Fruit fly (Drosophila melanogaster): ENCODE measurements around the gene Sfp36F.

Gene Sfp36F

DNA sequence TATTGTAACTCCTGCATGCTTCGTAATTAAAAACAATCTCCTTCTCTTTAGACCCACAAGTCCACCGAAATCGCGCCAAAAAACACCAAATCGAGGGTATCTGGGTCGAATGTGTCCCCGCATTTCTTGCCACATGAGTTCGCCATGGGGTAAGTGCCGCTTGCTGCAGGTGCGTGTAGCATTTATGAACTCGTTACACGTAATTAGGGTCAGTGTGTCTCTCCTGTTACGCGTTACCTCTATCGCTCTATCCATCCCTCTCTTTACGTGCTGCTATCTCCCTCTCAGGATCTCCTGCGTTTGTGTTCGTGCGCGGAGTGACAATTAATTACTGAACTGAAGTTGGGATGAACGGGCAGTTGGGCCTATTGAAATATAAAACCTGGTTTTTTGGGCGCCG, 10.5 kb downstream of the Sfp36F start (continued):
- no peak for TF ChIP-seq CG32772 (GFP tag; IDR thresholded peaks at IDR 0.05)
- no peak for TF ChIP-seq CG3163 (GFP tag; optimal IDR thresholded peaks at IDR 0.05)

DNA sequence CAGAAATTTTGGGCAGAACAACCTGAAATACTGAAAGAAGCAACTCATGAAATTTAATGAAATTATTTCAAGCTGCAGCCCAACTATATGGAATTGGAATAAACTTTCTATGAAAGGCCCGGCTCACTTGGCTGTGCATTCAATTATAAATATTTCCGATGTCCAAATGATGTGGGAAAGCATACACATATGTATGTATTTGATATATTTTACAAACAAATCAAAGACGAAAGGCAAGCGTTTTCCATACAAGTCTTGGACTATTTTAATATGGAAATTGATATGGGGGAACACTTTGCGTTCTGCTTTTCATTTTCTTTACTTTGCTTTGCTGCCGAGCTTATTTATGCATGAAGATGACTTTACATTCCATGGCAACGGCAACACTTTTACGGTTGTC, 12.1 kb downstream of the Sfp36F start:
- TF ChIP-seq CG10979 (tag; optimal IDR thresholded peaks at IDR 0.05) = no peak
- peak; percentile 47 for TF ChIP-seq sd (tag; optimal IDR thresholded peaks at IDR 0.05)
- TF ChIP-seq corto (GFP tag; optimal IDR thresholded peaks at IDR 0.05) = no peak
- no peak for TF ChIP-seq CG13894 (tag; optimal IDR thresholded peaks at IDR 0.05)
- TF ChIP-seq slbo (GFP tag; IDR thresholded peaks at IDR 0.05) = no peak
- peak; percentile 87 for TF ChIP-seq CG2199 (GFP tag; IDR thresholded peaks at IDR 0.05)
- TF ChIP-seq CG9215 (GFP tag; IDR thresholded peaks at IDR 0.05) = no peak
- no peak for TF ChIP-seq CG33213 (GFP tag; optimal IDR thresholded peaks at IDR 0.05)
- peak; percentile 55 for TF ChIP-seq kni (GFP tag; optimal IDR thresholded peaks at IDR 0.05)
- no peak for TF ChIP-seq CG7745 (tag; optimal IDR thresholded peaks at IDR 0.05)
- TF ChIP-seq vvl (GFP tag; IDR thresholded peaks at IDR 0.05) = peak; percentile 49; the same call in 1 of the 2 replicates
- TF ChIP-seq so (GFP tag; IDR thresholded peaks at IDR 0.05) = no peak
- TF ChIP-seq MTF-1 (GFP tag; optimal IDR thresholded peaks at IDR 0.05; ENCODE audit: borderline replicate concordance) = no peak
- TF ChIP-seq H2.0 (GFP tag; IDR thresholded peaks at IDR 0.05) = no peak
- no peak for TF ChIP-seq Max (GFP tag; optimal IDR thresholded peaks at IDR 0.05)
- no peak for TF ChIP-seq klu (GFP tag; IDR thresholded peaks at IDR 0.05)
- TF ChIP-seq sens (GFP tag) = peak; percentile 4
- peak in 1 of 2 experiments; percentile 14 for TF ChIP-seq eve (GFP tag; optimal IDR thresholded peaks at IDR 0.05)
- TF ChIP-seq sna (GFP tag; IDR thresholded peaks at IDR 0.05; ENCODE audit: partially characterized antibody) = 0 out of 2 replicates have a peak, but pooled peaks have one; percentile 25
- TF ChIP-seq Adf1 (GFP tag; IDR thresholded peaks at IDR 0.05) = no peak

DNA sequence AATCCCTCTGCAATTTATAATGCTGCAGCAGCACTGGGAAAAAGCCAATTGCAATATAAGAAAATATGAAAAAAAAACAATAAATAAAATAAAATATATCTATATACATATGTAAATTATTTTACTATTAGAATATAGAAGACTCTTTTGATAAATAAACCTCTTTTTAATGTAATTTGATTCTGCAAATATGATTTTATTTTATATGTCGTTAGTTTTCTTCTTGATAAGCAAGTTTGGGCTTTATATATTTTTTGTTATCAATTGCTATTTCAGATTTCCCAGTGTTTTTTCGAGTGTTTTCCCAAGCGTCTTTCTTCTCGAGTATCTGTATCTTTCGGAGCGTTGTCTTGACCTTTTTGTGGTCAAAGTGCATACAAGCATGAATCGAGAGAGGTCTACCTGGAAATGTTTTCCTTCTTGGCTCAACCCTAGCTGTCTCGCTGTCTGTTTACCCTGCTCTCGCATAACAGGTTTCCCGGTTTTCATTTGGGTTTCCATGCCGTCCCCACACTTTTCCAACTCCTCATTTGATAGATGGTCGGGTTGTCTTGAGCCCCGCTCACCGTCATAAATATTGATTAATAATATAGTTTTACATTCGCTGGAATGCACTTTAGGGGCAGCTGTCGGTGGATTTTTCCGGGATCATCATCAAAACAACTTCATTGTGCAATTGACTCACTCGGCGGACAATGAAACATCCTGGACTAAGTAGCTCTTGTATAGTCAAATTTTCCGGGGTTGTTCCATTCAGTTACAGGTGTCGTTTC, 12.9 kb downstream of the Sfp36F start:
- peak; percentile 39 for TF ChIP-seq ac (GFP tag; optimal IDR thresholded peaks at IDR 0.05)
- no peak for TF ChIP-seq exex (tag; optimal IDR thresholded peaks at IDR 0.05)
- TF ChIP-seq CG8478 (optimal IDR thresholded peaks at IDR 0.05) = no peak
- peak; percentile 75 for TF ChIP-seq Ssrp (tag; optimal IDR thresholded peaks at IDR 0.05)
- TF ChIP-seq fd102C (GFP tag; optimal IDR thresholded peaks at IDR 0.05) = no peak
- peak; percentile 77 for TF ChIP-seq dmrt99B (tag; optimal IDR thresholded peaks at IDR 0.05)
- TF ChIP-seq CG12391 (tag; optimal IDR thresholded peaks at IDR 0.05) = peak; percentile 88
- peak; percentile 68 for TF ChIP-seq unpg (GFP tag; optimal IDR thresholded peaks at IDR 0.05)
- TF ChIP-seq Hmx (GFP tag; optimal IDR thresholded peaks at IDR 0.05) = no peak
- no peak for TF ChIP-seq wdn (GFP tag; IDR thresholded peaks at IDR 0.05)
- TF ChIP-seq gcm (GFP tag; optimal IDR thresholded peaks at IDR 0.05) = peak; percentile 85
- TF ChIP-seq CG18764 (GFP tag; optimal IDR thresholded peaks at IDR 0.05) = peak; percentile 25
- 0 out of 3 replicates have a peak, but pooled peaks have one; percentile 17 for TF ChIP-seq CG6791 (GFP tag; IDR thresholded peaks at IDR 0.05; ENCODE audit: partially characterized antibody)
- peak; percentile 66 for TF ChIP-seq Nf-YB (GFP tag; optimal IDR thresholded peaks at IDR 0.05)
- TF ChIP-seq CG8359 (GFP tag; optimal IDR thresholded peaks at IDR 0.05; ENCODE audit: borderline replicate concordance) = peak; percentile 31
- peak; percentile 41; the same call in 1 of the 3 replicates for TF ChIP-seq CG11695 (GFP tag; IDR thresholded peaks at IDR 0.05)
- TF ChIP-seq NK7.1 (GFP tag; optimal IDR thresholded peaks at IDR 0.05) = no peak
- TF ChIP-seq CG13894 (tag; optimal IDR thresholded peaks at IDR 0.05) = no peak
- peak; percentile 66 for TF ChIP-seq CG1602 (GFP tag; optimal IDR thresholded peaks at IDR 0.05)
- 0 out of 3 replicates have a peak, but pooled peaks have one; percentile 17 for TF ChIP-seq z (GFP tag; IDR thresholded peaks at IDR 0.05)
- TF ChIP-seq CG15696 (tag; optimal IDR thresholded peaks at IDR 0.05) = peak; percentile 94
- TF ChIP-seq esg (GFP tag; conservative IDR thresholded peaks at IDR 0.05) = peak; percentile 40; the same call in 1 of the 2 replicates
- no peak for TF ChIP-seq da (GFP tag; optimal IDR thresholded peaks at IDR 0.05)
- no peak for TF ChIP-seq Doc3 (GFP tag; IDR thresholded peaks at IDR 0.05; ENCODE audit: partially characterized antibody)
- TF ChIP-seq tna (GFP tag; IDR thresholded peaks at IDR 0.05; ENCODE audit: partially characterized antibody) = no peak
- peak; percentile 29 for TF ChIP-seq bcd (GFP tag; optimal IDR thresholded peaks at IDR 0.05)
